Worm (Caenorhabditis elegans): Measurements from ENCODE around the gene ZK892.5.

ZK892.5 gene

ce11 chrII:9974210-9974609 lies 33.8 kb upstream of the ZK892.5 start:
- TF ChIP-seq D2030.7 (GFP tag; IDR thresholded peaks at IDR 0.05): no peak
- peak; percentile 70 for TF ChIP-seq nhr-80 (tag; optimal IDR thresholded peaks at IDR 0.05)

- TF ChIP-seq him-1 (tag; optimal IDR thresholded peaks at IDR 0.05): no peak
- TF ChIP-seq F57C9.4 (tag; optimal IDR thresholded peaks at IDR 0.05): no peak
- peak; percentile 62 for TF ChIP-seq K12H6.12 (tag; optimal IDR thresholded peaks at IDR 0.05)
- no peak for TF ChIP-seq T07F8.4 (tag; optimal IDR thresholded peaks at IDR 0.05)
- TF ChIP-seq zim-3 (tag; optimal IDR thresholded peaks at IDR 0.05): no peak
- TF ChIP-seq snpc-1.1 (tag; optimal IDR thresholded peaks at IDR 0.05; ENCODE audit: insufficient read depth): no peak
- no peak for TF ChIP-seq ceh-79 (tag; optimal IDR thresholded peaks at IDR 0.05)
- TF ChIP-seq cebp-2 (GFP tag; IDR thresholded peaks at IDR 0.05): no peak
- TF ChIP-seq egl-44 (GFP tag; IDR thresholded peaks at IDR 0.05): no peak
- no peak for TF ChIP-seq mes-4 (tag; optimal IDR thresholded peaks at IDR 0.05)
- peak; percentile 16 for TF ChIP-seq lin-54 (GFP tag; optimal IDR thresholded peaks at IDR 0.05)
- no peak for TF ChIP-seq Y56A3A.18 (GFP tag; IDR thresholded peaks at IDR 0.05)
- no peak for TF ChIP-seq dpff-1 (tag; optimal IDR thresholded peaks at IDR 0.05)
- no peak for TF ChIP-seq sdz-38 (tag; optimal IDR thresholded peaks at IDR 0.05)
- no peak for TF ChIP-seq B0261.1 (tag; optimal IDR thresholded peaks at IDR 0.05)
- TF ChIP-seq lag-1 (GFP tag; IDR thresholded peaks at IDR 0.05): no peak
- no peak for TF ChIP-seq rpc-1 (optimal IDR thresholded peaks at IDR 0.05)
- no peak for TF ChIP-seq rpc-1 (tag; optimal IDR thresholded peaks at IDR 0.05)
- TF ChIP-seq ceh-91 (GFP tag; IDR thresholded peaks at IDR 0.05): no peak
- TF ChIP-seq hlh-26 (GFP tag; conservative IDR thresholded peaks at IDR 0.05): no peak
- TF ChIP-seq T26A5.8 (tag; optimal IDR thresholded peaks at IDR 0.05): no peak
- no peak for TF ChIP-seq F37B4.10 (GFP tag; IDR thresholded peaks at IDR 0.05)
- TF ChIP-seq ets-4 (GFP tag; optimal IDR thresholded peaks at IDR 0.05): no peak
- no peak for TF ChIP-seq hlh-12 (tag; optimal IDR thresholded peaks at IDR 0.05)
- no peak for TF ChIP-seq snpc-4 (GFP tag; optimal IDR thresholded peaks at IDR 0.05)
- peak in 1 of 4 experiments; percentile 64 for TF ChIP-seq snpc-4 (tag; optimal IDR thresholded peaks at IDR 0.05)
- TF ChIP-seq ztf-26 (tag; optimal IDR thresholded peaks at IDR 0.05): no peak
- no peak for TF ChIP-seq tbx-9 (tag; optimal IDR thresholded peaks at IDR 0.05; ENCODE audit: borderline replicate concordance)
- TF ChIP-seq ZK185.1 (tag; optimal IDR thresholded peaks at IDR 0.05; ENCODE audit: poor library complexity, severe bottlenecking): no peak
- TF ChIP-seq Y79H2A.3 (GFP tag; conservative IDR thresholded peaks at IDR 0.05): no peak
- TF ChIP-seq F39B2.1 (GFP tag; IDR thresholded peaks at IDR 0.05): no peak
- no peak for TF ChIP-seq nhr-179 (tag; optimal IDR thresholded peaks at IDR 0.05)
- TF ChIP-seq fkh-3 (tag; optimal IDR thresholded peaks at IDR 0.05): no peak
- no peak for TF ChIP-seq ztf-28 (GFP tag; IDR thresholded peaks at IDR 0.05)
- no peak for TF ChIP-seq mxl-1 (tag; optimal IDR thresholded peaks at IDR 0.05)
- TF ChIP-seq rec-8 (tag; optimal IDR thresholded peaks at IDR 0.05): no peak
- no peak for TF ChIP-seq repo-1 (tag; optimal IDR thresholded peaks at IDR 0.05)
- TF ChIP-seq tbp1 (GFP tag; optimal IDR thresholded peaks at IDR 0.05): peak; percentile 35
- no peak for TF ChIP-seq dpl-1 (GFP tag; optimal IDR thresholded peaks at IDR 0.05)
- no peak for TF ChIP-seq sptf-2 (GFP tag; optimal IDR thresholded peaks at IDR 0.05)
- TF ChIP-seq Y95B8A.8 (GFP tag; IDR thresholded peaks at IDR 0.05): no peak
- TF ChIP-seq madf-8 (GFP tag; conservative IDR thresholded peaks at IDR 0.05): no peak
- TF ChIP-seq aptf-3 (GFP tag; IDR thresholded peaks at IDR 0.05): no peak
- no peak for TF ChIP-seq ccch-3 (GFP tag; optimal IDR thresholded peaks at IDR 0.05)
- no peak for TF ChIP-seq B0035.1 (tag; optimal IDR thresholded peaks at IDR 0.05)
- no peak for TF ChIP-seq hrde-1 (tag; optimal IDR thresholded peaks at IDR 0.05; ENCODE audit: borderline replicate concordance)
- no peak for TF ChIP-seq snpc-1.3 (tag; optimal IDR thresholded peaks at IDR 0.05; ENCODE audit: insufficient read depth)
Observed at ce11 chrII:9974967-9975366, 33.0 kb upstream of the ZK892.5 start, which contains the start of gene aakg-5. TSS of gene aakg-5 (minus strand) at chrII:9975125.

Measured in whole organism, young adult.